Fruit fly (Drosophila melanogaster): ENCODE data around the gene jar.

- TF ChIP-seq Myc (optimal IDR thresholded peaks at IDR 0.05) = no peak
- no peak for TF ChIP-seq insv (optimal IDR thresholded peaks at IDR 0.05)
- TF ChIP-seq h (optimal IDR thresholded peaks at IDR 0.05) = no peak
Observed at dm6 chr3R:24260041-24260379, 11.0 kb downstream of the jar start.
